Fruit fly (Drosophila melanogaster): Measurements from ENCODE around the gene CG15399.

CG15399 gene

DNA sequence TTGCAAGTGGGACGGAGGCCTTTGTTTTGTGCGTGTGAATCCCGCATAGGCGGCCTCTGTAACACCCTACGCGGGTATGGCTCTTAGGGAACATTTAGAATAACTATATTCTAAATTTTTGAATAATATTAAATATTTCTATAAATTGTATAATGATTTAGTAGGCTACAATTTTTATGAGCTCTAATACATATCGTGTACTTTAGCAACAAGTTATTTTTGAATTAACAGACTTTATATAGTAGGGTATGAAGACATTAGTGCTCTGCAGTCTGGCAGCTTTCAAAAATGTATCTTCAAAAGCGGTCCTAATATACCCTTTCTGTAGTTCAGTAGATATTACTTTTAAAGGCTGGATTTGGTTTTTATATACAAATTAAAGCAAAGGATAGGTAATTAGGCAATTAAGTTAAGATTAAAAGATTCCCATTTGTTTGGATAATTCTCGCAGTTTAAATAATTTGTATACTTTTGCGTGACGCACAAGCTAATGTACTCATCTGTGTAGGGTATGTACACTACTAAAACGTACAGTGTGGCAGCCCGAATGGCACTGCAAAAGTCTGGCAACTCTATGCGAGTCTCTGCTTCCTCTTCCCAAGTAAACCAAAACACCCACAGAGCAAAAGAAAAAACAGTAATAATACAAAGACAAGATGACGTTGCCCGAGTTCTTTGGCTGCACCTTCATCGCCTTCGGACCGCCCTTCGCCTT is 5.8 kb downstream of the CG15399 start, which contains the start of the genes Snx21 and aph-1 (continued):
- TF ChIP-seq cyc (GFP tag; optimal IDR thresholded peaks at IDR 0.05) (peak; percentile 89), Met (GFP tag; optimal IDR thresholded peaks at IDR 0.05) (peak; percentile 88), CG4318 (GFP tag; optimal IDR thresholded peaks at IDR 0.05) (peak; percentile 84), fkh (GFP tag; optimal IDR thresholded peaks at IDR 0.05) (peak; percentile 85), CG16779 (tag; optimal IDR thresholded peaks at IDR 0.05) (peak; percentile 81), pdm3 (GFP tag; optimal IDR thresholded peaks at IDR 0.05) (peak; percentile 92), fd85E (GFP tag; optimal IDR thresholded peaks at IDR 0.05) (peak; percentile 70), vri (GFP tag; optimal IDR thresholded peaks at IDR 0.05) (peak; percentile 72), esn (GFP tag; optimal IDR thresholded peaks at IDR 0.05) (peak; percentile 93), Ets21C (GFP tag; optimal IDR thresholded peaks at IDR 0.05) (peak; percentile 88), dac (GFP tag; optimal IDR thresholded peaks at IDR 0.05) (peak; percentile 75), salr (GFP tag; optimal IDR thresholded peaks at IDR 0.05) (peak; percentile 59 to 86), eg (GFP tag; IDR thresholded peaks at IDR 0.05) (peak; percentile 87), CG11762 (GFP tag; optimal IDR thresholded peaks at IDR 0.05; ENCODE audit: insufficient read depth) (peak; percentile 89), Sox14 (GFP tag; optimal IDR thresholded peaks at IDR 0.05) (peak; percentile 89), OdsH (GFP tag; optimal IDR thresholded peaks at IDR 0.05) (peak; percentile 92), fd59A (GFP tag; optimal IDR thresholded peaks at IDR 0.05) (peak; percentile 79), Eip93F (GFP tag; optimal IDR thresholded peaks at IDR 0.05) (peak; percentile 87), acj6 (GFP tag; optimal IDR thresholded peaks at IDR 0.05) (peak; percentile 93), Sox15 (GFP tag; optimal IDR thresholded peaks at IDR 0.05) (peak; percentile 88), net (GFP tag; optimal IDR thresholded peaks at IDR 0.05) (peak; percentile 87), Hr38 (GFP tag; optimal IDR thresholded peaks at IDR 0.05) (no peak), Hr4 (GFP tag; optimal IDR thresholded peaks at IDR 0.05) (peak; percentile 91), CG11902 (GFP tag; optimal IDR thresholded peaks at IDR 0.05) (peak; percentile 87), CG6276 (GFP tag; optimal IDR thresholded peaks at IDR 0.05) (peak; percentile 85), Gug (GFP tag; IDR thresholded peaks at IDR 0.05) (peak; percentile 82), dsx (GFP tag; optimal IDR thresholded peaks at IDR 0.05; ENCODE audit: poor library complexity, severe bottlenecking) (peak; percentile 83), Hr39 (GFP tag; optimal IDR thresholded peaks at IDR 0.05) (peak; percentile 92), Eip78C (GFP tag) (peak; percentile 94), Smox (GFP tag; optimal IDR thresholded peaks at IDR 0.05) (peak; percentile 87), CG7368 (GFP tag; optimal IDR thresholded peaks at IDR 0.05) (peak; percentile 82)

DNA sequence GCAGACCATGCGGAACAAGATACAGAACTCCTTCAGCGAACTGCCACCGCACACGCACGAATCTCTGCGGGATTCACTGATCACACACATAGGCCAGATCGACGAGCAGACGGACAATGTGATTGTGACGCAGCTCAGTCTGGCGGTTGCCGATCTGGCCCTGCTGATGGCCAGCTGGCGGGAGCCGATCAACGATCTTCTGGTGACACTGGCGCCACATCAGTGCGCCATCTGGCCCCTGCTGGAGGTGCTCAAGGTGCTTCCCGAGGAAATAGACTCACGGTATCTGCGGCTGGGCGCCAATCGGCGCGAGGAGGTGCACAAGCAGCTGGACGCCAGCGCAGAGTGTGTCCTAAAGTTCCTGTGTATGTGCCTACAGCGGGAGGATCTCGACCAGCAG is 11.3 kb downstream of the CG15399 start:
- no peak for TF ChIP-seq CG3032 (tag; optimal IDR thresholded peaks at IDR 0.05)
- 0 out of 3 replicates have a peak, but pooled peaks have one; percentile 5 for TF ChIP-seq eg (GFP tag; IDR thresholded peaks at IDR 0.05)

DNA sequence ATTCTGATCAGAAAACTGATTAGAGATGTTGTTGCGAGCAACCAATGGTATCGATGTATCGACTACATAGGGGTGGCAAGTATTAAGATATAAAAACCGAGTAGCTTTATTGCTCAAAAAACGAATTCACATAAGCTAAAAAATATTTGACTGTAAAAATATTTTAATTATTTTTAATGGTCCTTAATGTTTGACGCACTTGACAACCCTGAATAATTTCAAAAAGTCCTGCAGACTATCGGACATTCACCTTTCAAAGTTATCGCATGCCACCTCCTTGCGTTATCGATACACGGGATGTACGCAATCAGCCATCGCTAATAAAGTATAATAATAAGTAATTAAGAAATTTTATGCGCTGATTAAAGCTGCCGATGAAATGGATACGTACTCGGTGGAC is 11.9 kb downstream of the CG15399 start, which contains the start of the genes HemK2, Snapin and Tnpo-SR:
Gene HemK2, minus strand, starts transcription at position 24 of the 400 bp plus-strand sequence.
Gene Snapin, minus strand, starts transcription at position 24 of the 400 bp plus-strand sequence.
Gene Tnpo-SR, plus strand, starts transcription at position 271 of the 400 bp plus-strand sequence.
- TF ChIP-seq Eip93F (GFP tag; optimal IDR thresholded peaks at IDR 0.05), result peak; percentile 87
- TF ChIP-seq Sox14 (GFP tag; optimal IDR thresholded peaks at IDR 0.05), result peak; percentile 91
- peak; percentile 76; the same call in 2 of the 3 replicates for TF ChIP-seq CG8119 (GFP tag; IDR thresholded peaks at IDR 0.05)
- peak; percentile 94 for TF ChIP-seq CG10631 (GFP tag; optimal IDR thresholded peaks at IDR 0.05)
- TF ChIP-seq Eip75B (GFP tag; optimal IDR thresholded peaks at IDR 0.05), result peak; percentile 89
- TF ChIP-seq CG3919 (GFP tag; optimal IDR thresholded peaks at IDR 0.05), result peak; percentile 89
- peak; percentile 67 to 79 for TF ChIP-seq salr (GFP tag; optimal IDR thresholded peaks at IDR 0.05)
- no peak for TF ChIP-seq Hr38 (GFP tag; optimal IDR thresholded peaks at IDR 0.05)
- TF ChIP-seq topi (GFP tag; optimal IDR thresholded peaks at IDR 0.05), result peak; percentile 94
- TF ChIP-seq CG6854 (GFP tag; optimal IDR thresholded peaks at IDR 0.05), result peak; percentile 67
- TF ChIP-seq CG8632 (GFP tag; optimal IDR thresholded peaks at IDR 0.05), result peak; percentile 83
- peak; percentile 92 for TF ChIP-seq Met (GFP tag; optimal IDR thresholded peaks at IDR 0.05)
- peak; percentile 74 for TF ChIP-seq CG6808 (GFP tag; optimal IDR thresholded peaks at IDR 0.05)
- TF ChIP-seq ss (GFP tag; optimal IDR thresholded peaks at IDR 0.05), result peak; percentile 59 to 84
- peak; percentile 89 for TF ChIP-seq CG6792 (GFP tag; optimal IDR thresholded peaks at IDR 0.05)
- TF ChIP-seq Hr39 (GFP tag; optimal IDR thresholded peaks at IDR 0.05), result peak; percentile 93
- TF ChIP-seq CG3032 (tag; optimal IDR thresholded peaks at IDR 0.05), result peak; percentile 91
- peak; percentile 93 for TF ChIP-seq acj6 (GFP tag; optimal IDR thresholded peaks at IDR 0.05)
- peak; percentile 88 for TF ChIP-seq Gug (GFP tag; IDR thresholded peaks at IDR 0.05)
- TF ChIP-seq fd59A (GFP tag; optimal IDR thresholded peaks at IDR 0.05), result peak; percentile 69
- peak; percentile 78 for TF ChIP-seq CG8319 (GFP tag; optimal IDR thresholded peaks at IDR 0.05)
- TF ChIP-seq Sox15 (GFP tag; optimal IDR thresholded peaks at IDR 0.05), result peak; percentile 83
- TF ChIP-seq cyc (GFP tag; optimal IDR thresholded peaks at IDR 0.05), result peak; percentile 93
- TF ChIP-seq OdsH (GFP tag; optimal IDR thresholded peaks at IDR 0.05), result peak; percentile 92
- peak; percentile 76 for TF ChIP-seq CG4318 (GFP tag; optimal IDR thresholded peaks at IDR 0.05)
- TF ChIP-seq CG15336 (GFP tag; IDR thresholded peaks at IDR 0.05), result peak; percentile 83
- TF ChIP-seq Smox (GFP tag; optimal IDR thresholded peaks at IDR 0.05), result peak; percentile 92
- TF ChIP-seq CG31627 (GFP tag; optimal IDR thresholded peaks at IDR 0.05), result peak; percentile 91
- peak; percentile 53 for TF ChIP-seq CG16779 (tag; optimal IDR thresholded peaks at IDR 0.05)

Measured in whole organism, prepupa.